Worm (Caenorhabditis elegans) whole organism, young adult: Measurements from ENCODE around the gene oma-2.
A peak's percentile ranks its signal among the peaks of the same experiment; 100 is the strongest.

Experiments
- B0019.2 ChIP-seq: fragments of 200-800 bp; sonication (Bioruptor generic); conservative IDR thresholded peaks from 2 replicates; pipeline ENCODE4 v1.3.6; 2022; ENCODE audit warnings: missing genetic modification reagents, missing genetic modification characterization, missing compliant biosample characterization
- B0035.1 ChIP-seq: sonication (generic microtip); optimal IDR thresholded peaks from 2 replicates; lab custom pipeline; 2016; ENCODE audit warnings: missing genetic modification characterization, mild to moderate bottlenecking, missing compliant biosample characterization, missing genotype, missing genetic modification reagents
- D2030.7 ChIP-seq: fragments of 200-800 bp; sonication (Bioruptor generic); IDR thresholded peaks from 2 replicates; pipeline ENCODE4 v1.3.6; 2022; ENCODE audit warnings: missing genetic modification reagents, missing genetic modification characterization, missing compliant biosample characterization
- F37B4.10 ChIP-seq: fragments of 200-800 bp; sonication (Bioruptor generic); IDR thresholded peaks from 2 replicates; pipeline ENCODE4 v1.3.6; 2022; ENCODE audit warnings: missing genetic modification characterization, missing compliant biosample characterization
- F49E8.2 ChIP-seq: sonication (generic microtip); optimal IDR thresholded peaks from 3 replicates; lab custom pipeline; 2017; ENCODE audit warnings: missing genetic modification characterization, mild to moderate bottlenecking, missing compliant biosample characterization, antibody characterized with exemption, moderate library complexity; ENCODE audit not compliant: insufficient read depth
- F57A8.1 ChIP-seq: fragments of 200-800 bp; sonication (Bioruptor generic); optimal IDR thresholded peaks from 2 replicates; lab custom pipeline; 2018; ENCODE audit warnings: mild to moderate bottlenecking, missing genetic modification characterization, moderate library complexity, missing compliant biosample characterization
- Y56A3A.18 ChIP-seq: fragments of 200-800 bp; sonication (Bioruptor generic); IDR thresholded peaks from 2 replicates; pipeline ENCODE4 v1.3.6; 2022; ENCODE audit warnings: missing genetic modification reagents, missing genetic modification characterization, missing compliant biosample characterization
- Y67H2A.10 ChIP-seq: fragments of 200-800 bp; sonication (Bioruptor generic); conservative IDR thresholded peaks from 2 replicates; pipeline ENCODE4 v1.3.6; 2022; ENCODE audit warnings: missing genetic modification reagents, missing genetic modification characterization, missing compliant biosample characterization
- ZK185.1 ChIP-seq: sonication (generic microtip); optimal IDR thresholded peaks from 2 replicates; lab custom pipeline; 2016; ENCODE audit warnings: mild to moderate bottlenecking, missing genetic modification characterization, missing compliant biosample characterization; ENCODE audit not compliant: poor library complexity, severe bottlenecking
- aptf-2 ChIP-seq: fragments of 200-800 bp; sonication (Bioruptor generic); conservative IDR thresholded peaks from 2 replicates; pipeline ENCODE4 v1.3.6; 2022; ENCODE audit warnings: missing genetic modification reagents, missing genetic modification characterization, missing compliant biosample characterization
- cebp-1 ChIP-seq, 2 experiments: fragments of 200-800 bp in 1 of 2; sonication (Bioruptor generic) in 1 of 2; sonication (generic microtip) in 1 of 2; IDR thresholded peaks in 1 of 2; optimal IDR thresholded peaks in 1 of 2; 2 replicates each; pipeline versions ENCODE4 v1.3.6 to Lab custom; 2017 to 2022; ENCODE audit warnings: missing compliant biosample characterization in 2 of 2, missing genetic modification characterization in 2 of 2, mild to moderate bottlenecking in 1 of 2, missing genetic modification reagents in 1 of 2, moderate library complexity in 1 of 2
- ceh-100 ChIP-seq: fragments of 200-800 bp; sonication (Bioruptor generic); IDR thresholded peaks from 2 replicates; pipeline ENCODE4 v1.3.6; 2022; ENCODE audit warnings: missing genetic modification reagents, missing genetic modification characterization, missing compliant biosample characterization
- chd-7 ChIP-seq: sonication (generic microtip); optimal IDR thresholded peaks from 2 replicates; lab custom pipeline; 2016; ENCODE audit warnings: mild to moderate bottlenecking, missing genetic modification characterization, moderate library complexity, missing compliant biosample characterization
- dox-1 ChIP-seq: fragments of 200-800 bp; sonication (Bioruptor generic); IDR thresholded peaks from 2 replicates; pipeline ENCODE4 v1.3.6; 2022; ENCODE audit warnings: missing genetic modification reagents, missing genetic modification characterization, missing compliant biosample characterization
- egl-44 ChIP-seq: fragments of 200-800 bp; sonication (Bioruptor generic); IDR thresholded peaks from 2 replicates; pipeline ENCODE4 v1.3.6; 2022; ENCODE audit warnings: missing genetic modification reagents, missing genetic modification characterization, missing compliant biosample characterization
- egrh-3 ChIP-seq: fragments of 200-800 bp; sonication (Bioruptor generic); IDR thresholded peaks from 2 replicates; pipeline ENCODE4 v1.3.6; 2022; ENCODE audit warnings: missing genetic modification reagents, missing genetic modification characterization, missing compliant biosample characterization
- him-1 ChIP-seq: sonication (generic microtip); optimal IDR thresholded peaks from 2 replicates; lab custom pipeline; 2016; ENCODE audit warnings: missing genotype, missing genetic modification reagents, missing genetic modification characterization, missing compliant biosample characterization
- hmg-1.2 ChIP-seq: fragments of 200-800 bp; sonication (Bioruptor generic); IDR thresholded peaks from 2 replicates; pipeline ENCODE4 v1.3.6; 2022; ENCODE audit warnings: missing genetic modification reagents, missing genetic modification characterization, missing compliant biosample characterization
- lin-26 ChIP-seq: fragments of 200-800 bp; sonication (Bioruptor generic); IDR thresholded peaks from 2 replicates; pipeline ENCODE4 v1.3.6; 2022; ENCODE audit warnings: missing genetic modification reagents, missing genetic modification characterization, missing compliant biosample characterization
- lin-40 ChIP-seq: sonication (generic microtip); optimal IDR thresholded peaks from 2 replicates; lab custom pipeline; 2016; ENCODE audit warnings: missing genetic modification characterization, mild to moderate bottlenecking, missing compliant biosample characterization, missing genotype, missing genetic modification reagents
- lsl-1 ChIP-seq: fragments of 200-800 bp; sonication (Bioruptor generic); optimal IDR thresholded peaks from 2 replicates; lab custom pipeline; 2018; ENCODE audit warnings: mild to moderate bottlenecking, missing genetic modification characterization, moderate library complexity, missing compliant biosample characterization
- lsy-27 ChIP-seq: sonication (generic microtip); optimal IDR thresholded peaks from 2 replicates; lab custom pipeline; 2017; ENCODE audit warnings: missing genetic modification characterization, mild to moderate bottlenecking, missing compliant biosample characterization, antibody characterized with exemption, missing genotype, borderline replicate concordance; ENCODE audit not compliant: insufficient read depth
- madf-10 ChIP-seq: sonication (generic microtip); optimal IDR thresholded peaks from 2 replicates; lab custom pipeline; 2016; ENCODE audit warnings: mild to moderate bottlenecking, missing genetic modification characterization, missing compliant biosample characterization
- madf-6 ChIP-seq: fragments of 200-800 bp; sonication (Bioruptor generic); IDR thresholded peaks from 2 replicates; pipeline ENCODE4 v1.3.6; 2022; ENCODE audit warnings: missing genetic modification reagents, missing genetic modification characterization, missing compliant biosample characterization
- mel-28 ChIP-seq: sonication (generic microtip); optimal IDR thresholded peaks from 2 replicates; lab custom pipeline; 2016; ENCODE audit warnings: borderline replicate concordance, mild to moderate bottlenecking, missing genetic modification characterization, missing compliant biosample characterization
- mes-4 ChIP-seq: sonication (generic microtip); optimal IDR thresholded peaks from 2 replicates; lab custom pipeline; 2016; ENCODE audit warnings: missing genotype, missing genetic modification characterization, missing compliant biosample characterization
- nfyb-1 ChIP-seq: fragments of 200-800 bp; sonication (Bioruptor generic); IDR thresholded peaks from 2 replicates; pipeline ENCODE4 v1.3.6; 2022; ENCODE audit warnings: missing genetic modification reagents, missing genetic modification characterization, missing compliant biosample characterization
- nhr-80 ChIP-seq: sonication (generic microtip); optimal IDR thresholded peaks from 2 replicates; lab custom pipeline; 2016; ENCODE audit warnings: missing genetic modification characterization, missing compliant biosample characterization
- pha-4 ChIP-seq: fragments of 150-350 bp; sonication (generic microtip); optimal IDR thresholded peaks from 2 replicates; lab custom pipeline; 2014; ENCODE audit warnings: missing biosample characterization, missing genetic modification reagents, missing genetic modification characterization
- rpc-1 ChIP-seq, 2 experiments: fragments of 150-350 bp in 1 of 2; sonication (generic microtip) in 1 of 2; optimal IDR thresholded peaks; 2 replicates each; lab custom pipeline; 2014 to 2018; ENCODE audit warnings: missing biosample characterization in 1 of 2, missing genetic modification characterization in 1 of 2, missing genetic modification reagents in 1 of 2, missing genotype in 1 of 2
- snpc-1.3 ChIP-seq: sonication (generic microtip); optimal IDR thresholded peaks from 2 replicates; lab custom pipeline; 2017; ENCODE audit warnings: missing genetic modification characterization, mild to moderate bottlenecking, missing compliant biosample characterization, antibody characterized with exemption, moderate library complexity, missing genotype, missing genetic modification reagents; ENCODE audit not compliant: insufficient read depth
- snpc-3.4 ChIP-seq: sonication (generic microtip); optimal IDR thresholded peaks from 2 replicates; lab custom pipeline; 2017; ENCODE audit warnings: missing genetic modification characterization, mild to moderate bottlenecking, missing compliant biosample characterization, antibody characterized with exemption, moderate library complexity, missing genotype, missing genetic modification reagents
- somi-1 ChIP-seq: fragments of 200-800 bp; sonication (Bioruptor generic); optimal IDR thresholded peaks from 2 replicates; lab custom pipeline; 2018; ENCODE audit warnings: mild to moderate bottlenecking, missing genetic modification characterization, missing compliant biosample characterization
- ztf-22 ChIP-seq: fragments of 200-800 bp; sonication (Bioruptor generic); optimal IDR thresholded peaks from 2 replicates; lab custom pipeline; 2018; ENCODE audit warnings: mild to moderate bottlenecking, missing genetic modification characterization, moderate library complexity, missing compliant biosample characterization
- ztf-26 ChIP-seq: sonication (generic microtip); optimal IDR thresholded peaks from 2 replicates; lab custom pipeline; 2017; ENCODE audit warnings: missing genetic modification characterization, missing compliant biosample characterization

Gene oma-2

ce11 chrV:8018919-8019318 is 10.3 kb upstream of the oma-2 start:
- TF ChIP-seq nhr-80 = peak; percentile 57
- TF ChIP-seq pha-4 (tag; lab: Kevin White, UChicago) = no peak
- TF ChIP-seq madf-6 (GFP tag; lab: Robert Waterston, UW) = no peak

- TF ChIP-seq B0019.2 (GFP tag; lab: Robert Waterston, UW) (no peak), nhr-80 (peak; percentile 60)
- TF ChIP-seq, all 124 proteins: peak for 1
These were observed 9.5 kb upstream of the oma-2 start for ce11 chrV:8019783-8020182.

ce11 chrV:8022040-8022439 is 7.2 kb upstream of the oma-2 start, which contains the start of gene ech-3:
TSS of gene ech-3 (plus strand) at chrV:8022217.
- TF ChIP-seq F37B4.10 (no peak), hmg-1.2 (GFP tag; lab: Robert Waterston, UW) (peak; percentile 30; the same call in 1 of the 2 replicates)

ce11 chrV:8024752-8025151 is 4.5 kb upstream of the oma-2 start, which contains the start of gene F43H9.3:
TSS of gene F43H9.3 (minus strand) at chrV:8024940.
- no peak for TF ChIP-seq lsy-27
- no peak for TF ChIP-seq ZK185.1
- no peak for TF ChIP-seq madf-10
- peak; percentile 27 for TF ChIP-seq lsl-1 (GFP tag; lab: Kevin White, UChicago)
- no peak for TF ChIP-seq aptf-2
- no peak for TF ChIP-seq lin-40 (tag; lab: Kevin White, UChicago)
- TF ChIP-seq him-1 (tag; lab: Kevin White, UChicago) = no peak
- no peak for TF ChIP-seq ztf-22 (GFP tag; lab: Kevin White, UChicago)
- TF ChIP-seq, all 124 proteins: peak for 1

- no peak for TF ChIP-seq F57A8.1
- TF ChIP-seq ztf-26 = no peak
- TF ChIP-seq lsl-1 (GFP tag; lab: Kevin White, UChicago) = no peak
- TF ChIP-seq dox-1 (GFP tag; lab: Robert Waterston, UW) = no peak
These were observed 4.0 kb upstream of the oma-2 start for ce11 chrV:8025259-8025658.

ce11 chrV:8026343-8026742 is 2.9 kb upstream of the oma-2 start, which contains the start of gene F43H9.4:
TSS of gene F43H9.4 (plus strand) at chrV:8026708.
- TF ChIP-seq lin-40 (tag; lab: Kevin White, UChicago) (peak; percentile 20), cebp-1 (GFP tag; IDR thresholded peaks at IDR 0.05; lab: Robert Waterston, UW) (no peak), cebp-1 (tag; optimal IDR thresholded peaks at IDR 0.05; lab: Kevin White, UChicago) (peak; percentile 55), Y56A3A.18 (no peak), ztf-26 (peak; percentile 9), somi-1 (GFP tag; lab: Kevin White, UChicago) (peak; percentile 71), mes-4 (tag; lab: Kevin White, UChicago) (no peak), lin-26 (GFP tag; lab: Robert Waterston, UW) (peak; percentile 11; the same call in 1 of the 2 replicates), egl-44 (GFP tag; lab: Robert Waterston, UW) (no peak)

- no peak for TF ChIP-seq snpc-3.4 (tag; lab: Kevin White, UChicago)
- no peak for TF ChIP-seq Y67H2A.10 (GFP tag; lab: Robert Waterston, UW)
- TF ChIP-seq D2030.7 (GFP tag; lab: Robert Waterston, UW) = no peak
- TF ChIP-seq mel-28 (tag; lab: Kevin White, UChicago) = no peak
- TF ChIP-seq nfyb-1 (GFP tag; lab: Robert Waterston, UW) = no peak
- no peak for TF ChIP-seq ceh-100
- no peak for TF ChIP-seq rpc-1 (optimal IDR thresholded peaks at IDR 0.05; lab: Kevin White, UChicago)
- no peak for TF ChIP-seq rpc-1 (tag; optimal IDR thresholded peaks at IDR 0.05; lab: Kevin White, UChicago)
- TF ChIP-seq lin-26 (GFP tag; lab: Robert Waterston, UW) = no peak
- no peak for TF ChIP-seq snpc-1.3 (tag; lab: Kevin White, UChicago)
- no peak for TF ChIP-seq F37B4.10
- no peak for TF ChIP-seq egrh-3 (GFP tag; lab: Robert Waterston, UW)
- TF ChIP-seq F49E8.2 (tag; lab: Kevin White, UChicago) = no peak
- TF ChIP-seq chd-7 = no peak
- TF ChIP-seq B0035.1 (tag; lab: Kevin White, UChicago) = no peak
These were observed 1.7 kb upstream of the oma-2 start for ce11 chrV:8027429-8028142.
